Worm (Caenorhabditis elegans) whole organism, young adult: ENCODE data around the gene his-71.

Experiments
- B0019.2 ChIP-seq: fragments of 200-800 bp; sonication (Bioruptor generic); conservative IDR thresholded peaks from 2 replicates; pipeline ENCODE4 v1.3.6; 2022; ENCODE audit warnings: missing genetic modification reagents, missing genetic modification characterization, missing compliant biosample characterization
- B0261.1 ChIP-seq: sonication (generic microtip); optimal IDR thresholded peaks from 2 replicates; lab custom pipeline; 2016; ENCODE audit warnings: mild to moderate bottlenecking, missing genetic modification characterization, moderate library complexity, missing compliant biosample characterization
- F23B12.7 ChIP-seq: sonication (generic microtip); optimal IDR thresholded peaks from 2 replicates; lab custom pipeline; 2017; ENCODE audit warnings: missing genetic modification characterization, mild to moderate bottlenecking, missing compliant biosample characterization, antibody characterized with exemption, moderate library complexity; ENCODE audit not compliant: insufficient read depth
- F37B4.10 ChIP-seq: fragments of 200-800 bp; sonication (Bioruptor generic); IDR thresholded peaks from 2 replicates; pipeline ENCODE4 v1.3.6; 2022; ENCODE audit warnings: missing genetic modification characterization, missing compliant biosample characterization
- F49E8.2 ChIP-seq: sonication (generic microtip); optimal IDR thresholded peaks from 3 replicates; lab custom pipeline; 2017; ENCODE audit warnings: missing genetic modification characterization, mild to moderate bottlenecking, missing compliant biosample characterization, antibody characterized with exemption, moderate library complexity; ENCODE audit not compliant: insufficient read depth
- K12H6.12 ChIP-seq: fragments of 200-800 bp; sonication (Bioruptor generic); optimal IDR thresholded peaks from 2 replicates; lab custom pipeline; 2018; ENCODE audit warnings: mild to moderate bottlenecking, missing genetic modification characterization, missing compliant biosample characterization
- T07F8.4 ChIP-seq: sonication (generic microtip); optimal IDR thresholded peaks from 2 replicates; lab custom pipeline; 2016; ENCODE audit warnings: mild to moderate bottlenecking, missing genetic modification characterization, moderate library complexity, missing compliant biosample characterization
- Y53F4B.3 ChIP-seq: fragments of 200-800 bp; sonication (Bioruptor generic); IDR thresholded peaks from 2 replicates; pipeline ENCODE4 v1.3.6; 2022; ENCODE audit warnings: missing genetic modification reagents, missing genetic modification characterization, missing compliant biosample characterization
- Y53G8AR.9 ChIP-seq: fragments of 200-800 bp; sonication (Bioruptor generic); conservative IDR thresholded peaks from 2 replicates; pipeline ENCODE4 v1.3.6; 2022; ENCODE audit warnings: missing genetic modification reagents, missing genetic modification characterization, missing compliant biosample characterization
- Y56A3A.18 ChIP-seq: fragments of 200-800 bp; sonication (Bioruptor generic); IDR thresholded peaks from 2 replicates; pipeline ENCODE4 v1.3.6; 2022; ENCODE audit warnings: missing genetic modification reagents, missing genetic modification characterization, missing compliant biosample characterization
- Y67H2A.10 ChIP-seq: fragments of 200-800 bp; sonication (Bioruptor generic); conservative IDR thresholded peaks from 2 replicates; pipeline ENCODE4 v1.3.6; 2022; ENCODE audit warnings: missing genetic modification reagents, missing genetic modification characterization, missing compliant biosample characterization
- Y79H2A.3 ChIP-seq: fragments of 200-800 bp; sonication (Bioruptor generic); conservative IDR thresholded peaks from 2 replicates; pipeline ENCODE4 v1.3.6; 2022; ENCODE audit warnings: missing genetic modification reagents, missing genetic modification characterization, missing compliant biosample characterization
- Y95B8A.8 ChIP-seq: fragments of 200-800 bp; sonication (Bioruptor generic); IDR thresholded peaks from 2 replicates; pipeline ENCODE4 v1.3.6; 2022; ENCODE audit warnings: missing genetic modification reagents, missing genetic modification characterization, missing compliant biosample characterization
- aptf-3 ChIP-seq: fragments of 200-800 bp; sonication (Bioruptor generic); IDR thresholded peaks from 2 replicates; pipeline ENCODE4 v1.3.6; 2022; ENCODE audit warnings: missing genetic modification characterization, missing compliant biosample characterization
- athp-1 ChIP-seq: sonication (generic microtip); optimal IDR thresholded peaks from 2 replicates; lab custom pipeline; 2017; ENCODE audit warnings: mild to moderate bottlenecking, missing genetic modification characterization, missing compliant biosample characterization
- attf-3 ChIP-seq: fragments of 200-800 bp; sonication (Bioruptor generic); conservative IDR thresholded peaks from 2 replicates; pipeline ENCODE4 v1.3.6; 2022; ENCODE audit warnings: missing genetic modification reagents, missing genetic modification characterization, missing compliant biosample characterization
- attf-5 ChIP-seq: fragments of 200-800 bp; sonication (Bioruptor generic); optimal IDR thresholded peaks from 2 replicates; lab custom pipeline; 2018; ENCODE audit warnings: mild to moderate bottlenecking, missing genetic modification characterization, missing compliant biosample characterization
- bed-1 ChIP-seq: fragments of 200-800 bp; sonication (Bioruptor generic); IDR thresholded peaks from 2 replicates; pipeline ENCODE4 v1.3.6; 2022; ENCODE audit warnings: missing genetic modification reagents, missing genetic modification characterization, missing compliant biosample characterization
- cebp-2 ChIP-seq: fragments of 200-800 bp; sonication (Bioruptor generic); IDR thresholded peaks from 2 replicates; pipeline ENCODE4 v1.3.6; 2022; ENCODE audit warnings: missing genetic modification characterization, missing compliant biosample characterization
- ceh-27 ChIP-seq: fragments of 200-800 bp; sonication (Bioruptor generic); optimal IDR thresholded peaks from 2 replicates; lab custom pipeline; 2018; ENCODE audit warnings: mild to moderate bottlenecking, missing genetic modification characterization, moderate library complexity, missing compliant biosample characterization
- ceh-58 ChIP-seq: fragments of 200-800 bp; sonication (Bioruptor generic); IDR thresholded peaks from 2 replicates; pipeline ENCODE4 v1.3.6; 2022; ENCODE audit warnings: missing genetic modification characterization, missing compliant biosample characterization
- ceh-79 ChIP-seq: sonication (generic microtip); optimal IDR thresholded peaks from 2 replicates; lab custom pipeline; 2017; ENCODE audit warnings: mild to moderate bottlenecking, missing genetic modification characterization, missing compliant biosample characterization
- efl-1 ChIP-seq: fragments of 150-350 bp; optimal IDR thresholded peaks from 2 replicates; lab custom pipeline; 2014; ENCODE audit warnings: missing biosample characterization, missing genetic modification reagents, missing genetic modification characterization
- egrh-3 ChIP-seq: fragments of 200-800 bp; sonication (Bioruptor generic); IDR thresholded peaks from 2 replicates; pipeline ENCODE4 v1.3.6; 2022; ENCODE audit warnings: missing genetic modification reagents, missing genetic modification characterization, missing compliant biosample characterization
- ekl-4 ChIP-seq: fragments of 200-800 bp; sonication (Bioruptor generic); IDR thresholded peaks from 2 replicates; pipeline ENCODE4 v1.3.6; 2022; ENCODE audit warnings: missing genetic modification reagents, missing genetic modification characterization, missing compliant biosample characterization
- lag-1 ChIP-seq: fragments of 200-800 bp; sonication (Bioruptor generic); IDR thresholded peaks from 2 replicates; pipeline ENCODE4 v1.3.6; 2022; ENCODE audit warnings: missing genetic modification reagents, missing genetic modification characterization, missing compliant biosample characterization
- let-607 ChIP-seq, 2 experiments: fragments of 200-800 bp in 1 of 2; sonication (Bioruptor generic) in 1 of 2; sonication (generic microtip) in 1 of 2; optimal IDR thresholded peaks; 2 replicates each; lab custom pipeline; 2016 to 2018; ENCODE audit warnings: mild to moderate bottlenecking in 2 of 2, missing compliant biosample characterization in 2 of 2, missing genetic modification characterization in 2 of 2, moderate library complexity in 2 of 2, missing genotype in 1 of 2
- lin-35 ChIP-seq, 3 experiments: fragments of 150-350 bp in 2 of 3; sonication (generic microtip) in 1 of 3; optimal IDR thresholded peaks; 2 replicates each; lab custom pipeline; 2014 to 2018; ENCODE audit warnings: missing biosample characterization in 3 of 3, missing genetic modification characterization in 3 of 3, missing genetic modification reagents in 3 of 3
- lin-40 ChIP-seq: sonication (generic microtip); optimal IDR thresholded peaks from 2 replicates; lab custom pipeline; 2016; ENCODE audit warnings: missing genetic modification characterization, mild to moderate bottlenecking, missing compliant biosample characterization, missing genotype, missing genetic modification reagents
- lir-1 ChIP-seq: fragments of 200-800 bp; sonication (Bioruptor generic); conservative IDR thresholded peaks from 2 replicates; pipeline ENCODE4 v1.3.6; 2022; ENCODE audit warnings: missing genetic modification reagents, missing genetic modification characterization, missing compliant biosample characterization
- madf-10 ChIP-seq: sonication (generic microtip); optimal IDR thresholded peaks from 2 replicates; lab custom pipeline; 2016; ENCODE audit warnings: mild to moderate bottlenecking, missing genetic modification characterization, missing compliant biosample characterization
- madf-6 ChIP-seq: fragments of 200-800 bp; sonication (Bioruptor generic); IDR thresholded peaks from 2 replicates; pipeline ENCODE4 v1.3.6; 2022; ENCODE audit warnings: missing genetic modification reagents, missing genetic modification characterization, missing compliant biosample characterization
- madf-8 ChIP-seq: fragments of 200-800 bp; sonication (Bioruptor generic); conservative IDR thresholded peaks from 2 replicates; pipeline ENCODE4 v1.3.6; 2022; ENCODE audit warnings: missing genetic modification reagents, missing genetic modification characterization, missing compliant biosample characterization
- mcd-1 ChIP-seq: fragments of 200-800 bp; sonication (Bioruptor generic); IDR thresholded peaks from 2 replicates; pipeline ENCODE4 v1.3.6; 2022; ENCODE audit warnings: missing genetic modification reagents, missing genetic modification characterization, missing compliant biosample characterization
- nhr-179 ChIP-seq: sonication (generic microtip); optimal IDR thresholded peaks from 2 replicates; lab custom pipeline; 2016; ENCODE audit warnings: mild to moderate bottlenecking, missing genetic modification characterization, missing compliant biosample characterization
- nhr-27 ChIP-seq: fragments of 200-800 bp; sonication (Bioruptor generic); optimal IDR thresholded peaks from 2 replicates; lab custom pipeline; 2018; ENCODE audit warnings: mild to moderate bottlenecking, missing genetic modification characterization, moderate library complexity, missing compliant biosample characterization
- nhr-80 ChIP-seq: sonication (generic microtip); optimal IDR thresholded peaks from 2 replicates; lab custom pipeline; 2016; ENCODE audit warnings: missing genetic modification characterization, missing compliant biosample characterization
- rcor-1 ChIP-seq: fragments of 200-800 bp; sonication (Bioruptor generic); IDR thresholded peaks from 2 replicates; pipeline ENCODE4 v1.3.6; 2022; ENCODE audit warnings: missing genetic modification reagents, missing genetic modification characterization, missing compliant biosample characterization
- sea-2 ChIP-seq: fragments of 200-800 bp; sonication (Bioruptor generic); IDR thresholded peaks from 2 replicates; pipeline ENCODE4 v1.3.6; 2022; ENCODE audit warnings: missing genetic modification characterization, missing compliant biosample characterization
- snpc-1.1 ChIP-seq: sonication (generic microtip); optimal IDR thresholded peaks from 2 replicates; lab custom pipeline; 2017; ENCODE audit warnings: missing genetic modification characterization, mild to moderate bottlenecking, missing compliant biosample characterization, antibody characterized with exemption, moderate library complexity, missing genotype, missing genetic modification reagents; ENCODE audit not compliant: insufficient read depth
- snpc-1.3 ChIP-seq: sonication (generic microtip); optimal IDR thresholded peaks from 2 replicates; lab custom pipeline; 2017; ENCODE audit warnings: missing genetic modification characterization, mild to moderate bottlenecking, missing compliant biosample characterization, antibody characterized with exemption, moderate library complexity, missing genotype, missing genetic modification reagents; ENCODE audit not compliant: insufficient read depth
- sptf-2 ChIP-seq: fragments of 200-800 bp; sonication (Bioruptor generic); optimal IDR thresholded peaks from 2 replicates; lab custom pipeline; 2018; ENCODE audit warnings: mild to moderate bottlenecking, missing genetic modification characterization, missing compliant biosample characterization
- tbp1 ChIP-seq: fragments of 200-800 bp; sonication (Bioruptor generic); optimal IDR thresholded peaks from 2 replicates; lab custom pipeline; 2018; ENCODE audit warnings: mild to moderate bottlenecking, missing genetic modification characterization, missing compliant biosample characterization
- tbx-9 ChIP-seq: sonication (generic microtip); optimal IDR thresholded peaks from 2 replicates; lab custom pipeline; 2016; ENCODE audit warnings: borderline replicate concordance, missing genetic modification characterization, inconsistent platforms, missing compliant biosample characterization
- unc-62 ChIP-seq: fragments of 150-350 bp; optimal IDR thresholded peaks from 2 replicates; lab custom pipeline; 2014; ENCODE audit warnings: missing biosample characterization, missing genetic modification reagents, missing genetic modification characterization
- ztf-22 ChIP-seq: fragments of 200-800 bp; sonication (Bioruptor generic); optimal IDR thresholded peaks from 2 replicates; lab custom pipeline; 2018; ENCODE audit warnings: mild to moderate bottlenecking, missing genetic modification characterization, moderate library complexity, missing compliant biosample characterization
- ztf-28 ChIP-seq: fragments of 200-800 bp; sonication (Bioruptor generic); IDR thresholded peaks from 2 replicates; pipeline ENCODE4 v1.3.6; 2022; ENCODE audit warnings: missing genetic modification reagents, missing genetic modification characterization, missing compliant biosample characterization
- ztf-6 ChIP-seq: fragments of 200-800 bp; sonication (Bioruptor generic); IDR thresholded peaks from 2 replicates; pipeline ENCODE4 v1.3.6; 2022; ENCODE audit warnings: missing genetic modification reagents, missing genetic modification characterization, missing compliant biosample characterization

The his-71 gene

ce11 chrX:7986892-7987291 lies 5.0 kb upstream of the his-71 start (continued):
- TF ChIP-seq tbp1 (GFP tag; lab: Kevin White, UChicago): no peak
- no peak for TF ChIP-seq nhr-27 (tag; lab: Kevin White, UChicago)
- TF ChIP-seq athp-1 (tag; lab: Kevin White, UChicago): no peak
- TF ChIP-seq attf-5: no peak
- TF ChIP-seq K12H6.12: no peak
- no peak for TF ChIP-seq Y53G8AR.9 (GFP tag; lab: Robert Waterston, UW)
- TF ChIP-seq let-607 (tag; optimal IDR thresholded peaks at IDR 0.05; lab: Kevin White, UChicago): peak in 1 of 2 experiments; percentile 34
- no peak for TF ChIP-seq snpc-1.3 (tag; lab: Kevin White, UChicago)
- TF ChIP-seq rcor-1 (GFP tag; lab: Robert Waterston, UW): no peak
- no peak for TF ChIP-seq ceh-79
- TF ChIP-seq efl-1 (GFP tag; lab: Kevin White, UChicago): no peak
- no peak for TF ChIP-seq madf-8
- TF ChIP-seq B0019.2 (GFP tag; lab: Robert Waterston, UW): no peak
- TF ChIP-seq lag-1 (GFP tag; lab: Robert Waterston, UW): no peak
- no peak for TF ChIP-seq Y53F4B.3 (GFP tag; lab: Robert Waterston, UW)
- TF ChIP-seq Y67H2A.10 (GFP tag; lab: Robert Waterston, UW): no peak
- TF ChIP-seq egrh-3 (GFP tag; lab: Robert Waterston, UW): no peak
- 0 out of 2 replicates have a peak, but pooled peaks have one; percentile 14 for TF ChIP-seq mcd-1 (GFP tag; lab: Robert Waterston, UW)
- TF ChIP-seq ztf-22 (GFP tag; lab: Kevin White, UChicago): peak; percentile 40
- no peak for TF ChIP-seq F37B4.10 (GFP tag; lab: Robert Waterston, UW)
- TF ChIP-seq lir-1 (GFP tag; lab: Robert Waterston, UW): no peak
- no peak for TF ChIP-seq sptf-2
- TF ChIP-seq Y95B8A.8: no peak
- peak; percentile 43 for TF ChIP-seq nhr-80 (tag; lab: Kevin White, UChicago)
- TF ChIP-seq attf-3 (GFP tag; lab: Robert Waterston, UW): no peak
- TF ChIP-seq snpc-1.1 (tag; lab: Kevin White, UChicago): no peak
- no peak for TF ChIP-seq ztf-28
- TF ChIP-seq F49E8.2 (tag; lab: Kevin White, UChicago): no peak
- no peak for TF ChIP-seq nhr-179 (tag; lab: Kevin White, UChicago)
- no peak for TF ChIP-seq sea-2
- TF ChIP-seq ceh-27 (GFP tag; lab: Kevin White, UChicago): no peak
- TF ChIP-seq B0261.1: no peak
- TF ChIP-seq Y79H2A.3: no peak
- no peak for TF ChIP-seq madf-6
- peak; percentile 56 for TF ChIP-seq lin-40 (tag; lab: Kevin White, UChicago)
- TF ChIP-seq cebp-2 (GFP tag; lab: Robert Waterston, UW): no peak
- TF ChIP-seq bed-1: no peak
- TF ChIP-seq unc-62 (GFP tag; lab: Kevin White, UChicago): no peak
- no peak for TF ChIP-seq ekl-4
- no peak for TF ChIP-seq Y56A3A.18 (GFP tag; lab: Robert Waterston, UW)
- TF ChIP-seq tbx-9 (tag; lab: Kevin White, UChicago): no peak
- TF ChIP-seq ztf-6: no peak
- no peak for TF ChIP-seq ceh-58 (GFP tag; lab: Robert Waterston, UW)
- no peak for TF ChIP-seq F23B12.7 (tag; lab: Kevin White, UChicago)
- no peak for TF ChIP-seq aptf-3 (GFP tag; lab: Robert Waterston, UW)
- no peak for TF ChIP-seq T07F8.4 (tag; lab: Kevin White, UChicago)
- TF ChIP-seq madf-10 (tag; lab: Kevin White, UChicago): no peak
- peak in 1 of 3 experiments; percentile 14 for TF ChIP-seq lin-35 (GFP tag; optimal IDR thresholded peaks at IDR 0.05; lab: Kevin White, UChicago)
